Fruit fly (Drosophila melanogaster) whole organism, embryonic: ENCODE data around the gene CG33096.

Experiments
- Abd-B ChIP-seq: fragments of 200-800 bp; sonication (Bioruptor generic); optimal IDR thresholded peaks from 2 replicates; lab custom pipeline; 2018; ENCODE audit warnings: missing biosample characterization, mild to moderate bottlenecking, missing genetic modification characterization, moderate library complexity
- CG10321 ChIP-seq: fragments of 200-800 bp; sonication (Bioruptor generic); IDR thresholded peaks from 2 replicates; pipeline ENCODE4 v1.3.6; 2022; ENCODE audit warnings: missing biosample characterization, missing genetic modification characterization
- CG11247 ChIP-seq: fragments of 200-800 bp; sonication (Bioruptor generic); IDR thresholded peaks from 2 replicates; pipeline ENCODE4 v1.3.6; 2022; ENCODE audit warnings: missing biosample characterization, missing genetic modification characterization
- CG12155 ChIP-seq: fragments of 200-800 bp; sonication (Bioruptor generic); optimal IDR thresholded peaks from 3 replicates; lab custom pipeline; 2016; ENCODE audit warnings: missing biosample characterization, missing genetic modification characterization
- CG1603 ChIP-seq: fragments of 200-800 bp; sonication (Bioruptor generic); optimal IDR thresholded peaks from 2 replicates; lab custom pipeline; 2019; ENCODE audit warnings: missing biosample characterization, mild to moderate bottlenecking, missing genetic modification characterization, moderate library complexity
- CG1647 ChIP-seq: fragments of 200-800 bp; sonication (Bioruptor generic); optimal IDR thresholded peaks from 3 replicates; lab custom pipeline; 2016; ENCODE audit warnings: missing biosample characterization, missing genetic modification characterization
- CG17568 ChIP-seq: fragments of 200-800 bp; sonication (Bioruptor generic); optimal IDR thresholded peaks from 2 replicates; lab custom pipeline; 2018; ENCODE audit warnings: missing biosample characterization, mild to moderate bottlenecking, missing genetic modification characterization, moderate library complexity
- CG2120 ChIP-seq: fragments of 200-800 bp; sonication (Bioruptor generic); optimal IDR thresholded peaks from 3 replicates; lab custom pipeline; 2016; ENCODE audit warnings: missing biosample characterization, missing genetic modification characterization
- CG30431 ChIP-seq: fragments of 200-800 bp; sonication (Bioruptor generic); optimal IDR thresholded peaks from 2 replicates; lab custom pipeline; 2017; ENCODE audit warnings: missing biosample characterization, missing genetic modification characterization
- CG3065 ChIP-seq: fragments of 200-800 bp; sonication (Bioruptor generic); optimal IDR thresholded peaks from 2 replicates; lab custom pipeline; 2016; ENCODE audit warnings: missing biosample characterization, missing genetic modification characterization
- CG31388 ChIP-seq: fragments of 200-800 bp; sonication (Bioruptor generic); optimal IDR thresholded peaks from 2 replicates; lab custom pipeline; 2016; ENCODE audit warnings: missing biosample characterization, missing genetic modification characterization
- CG3281 ChIP-seq: fragments of 200-800 bp; sonication (Bioruptor generic); optimal IDR thresholded peaks from 3 replicates; lab custom pipeline; 2017; ENCODE audit warnings: missing biosample characterization, mild to moderate bottlenecking, missing genetic modification characterization
- CG34224 ChIP-seq: fragments of 200-800 bp; sonication (Bioruptor generic); IDR thresholded peaks from 3 replicates; pipeline ENCODE4 v1.3.6; 2022; ENCODE audit warnings: missing biosample characterization, missing genetic modification characterization; ENCODE audit not compliant: partially characterized antibody
- CG4282 ChIP-seq: fragments of 200-800 bp; sonication (Bioruptor generic); optimal IDR thresholded peaks from 2 replicates; lab custom pipeline; 2016; ENCODE audit warnings: missing biosample characterization, missing genetic modification characterization
- CG4360 ChIP-seq: fragments of 200-800 bp; sonication (Bioruptor generic); IDR thresholded peaks from 2 replicates; pipeline ENCODE4 v1.3.6; 2022; ENCODE audit warnings: missing biosample characterization, missing genetic modification characterization
- CG6654 ChIP-seq: fragments of 200-800 bp; sonication (Bioruptor generic); optimal IDR thresholded peaks from 2 replicates; lab custom pipeline; 2017; ENCODE audit warnings: missing biosample characterization, mild to moderate bottlenecking, missing genetic modification characterization
- CG8281 ChIP-seq: fragments of 200-800 bp; sonication (Bioruptor generic); optimal IDR thresholded peaks from 2 replicates; lab custom pipeline; 2018; ENCODE audit warnings: missing biosample characterization, mild to moderate bottlenecking, missing genetic modification characterization, moderate library complexity
- CG9437 ChIP-seq: fragments of 200-800 bp; sonication (Bioruptor generic); optimal IDR thresholded peaks from 2 replicates; lab custom pipeline; 2018; ENCODE audit warnings: missing biosample characterization, mild to moderate bottlenecking, missing genetic modification characterization
- CG9932 ChIP-seq: fragments of 200-800 bp; sonication (Bioruptor generic); IDR thresholded peaks from 2 replicates; pipeline ENCODE4 v1.3.6; 2022; ENCODE audit warnings: missing biosample characterization, missing genetic modification characterization
- CTCF ChIP-seq: fragments of 200-800 bp; sonication (Bioruptor generic); optimal IDR thresholded peaks from 2 replicates; lab custom pipeline; 2017; ENCODE audit warnings: missing biosample characterization, mild to moderate bottlenecking, missing genetic modification characterization, moderate library complexity
- Doc3 ChIP-seq: fragments of 200-800 bp; sonication (Bioruptor generic); IDR thresholded peaks from 3 replicates; pipeline ENCODE4 v1.3.6; 2022; ENCODE audit warnings: missing biosample characterization, missing genetic modification characterization; ENCODE audit not compliant: partially characterized antibody
- ERR ChIP-seq: fragments of 200-800 bp; sonication (Bioruptor generic); optimal IDR thresholded peaks from 2 replicates; lab custom pipeline; 2016; ENCODE audit warnings: missing biosample characterization, missing genetic modification characterization
- Ets65A ChIP-seq: fragments of 200-800 bp; sonication (Bioruptor generic); peaks from one replicate; lab custom pipeline; 2016; ENCODE audit warnings: missing biosample characterization, missing genetic modification characterization
- NK7.1 ChIP-seq: fragments of 200-800 bp; sonication (Bioruptor generic); optimal IDR thresholded peaks from 3 replicates; lab custom pipeline; 2016; ENCODE audit warnings: missing biosample characterization, missing genetic modification characterization
- Neu2 ChIP-seq: fragments of 200-800 bp; sonication (Bioruptor generic); optimal IDR thresholded peaks from 3 replicates; lab custom pipeline; 2016; ENCODE audit warnings: missing biosample characterization, missing genetic modification characterization, borderline replicate concordance
- Rfx ChIP-seq: fragments of 200-800 bp; sonication (Bioruptor generic); IDR thresholded peaks from 2 replicates; pipeline ENCODE4 v1.3.6; 2022; ENCODE audit warnings: missing biosample characterization, missing genetic modification characterization
- Scr ChIP-seq: fragments of 200-800 bp; sonication (Bioruptor generic); IDR thresholded peaks from 2 replicates; pipeline ENCODE4 v1.3.6; 2022; ENCODE audit warnings: missing biosample characterization, missing genetic modification characterization; ENCODE audit not compliant: partially characterized antibody
- Sry-δ ChIP-seq: fragments of 200-800 bp; sonication (Bioruptor generic); optimal IDR thresholded peaks from 2 replicates; lab custom pipeline; 2016; ENCODE audit warnings: missing biosample characterization, missing genetic modification characterization
- Trl ChIP-seq, 3 experiments: fragments of >200 bp in 2 of 3; fragments of 200-800 bp in 1 of 3; sonication (Bioruptor generic) in 1 of 3; optimal IDR thresholded peaks; 2 replicates in 1 of 3; 3 replicates in 2 of 3; lab custom pipeline; 2016 to 2017; ENCODE audit warnings: missing biosample characterization in 1 of 3, missing genetic modification characterization in 1 of 3
- YL-1 ChIP-seq: fragments of 200-800 bp; sonication (Bioruptor generic); optimal IDR thresholded peaks from 3 replicates; lab custom pipeline; 2017; ENCODE audit warnings: missing biosample characterization, mild to moderate bottlenecking, missing genetic modification characterization
- ato ChIP-seq: fragments of 200-800 bp; sonication (Bioruptor generic); IDR thresholded peaks from 2 replicates; pipeline ENCODE4 v1.3.6; 2022; ENCODE audit warnings: missing biosample characterization, missing genetic modification characterization; ENCODE audit not compliant: partially characterized antibody
- crp ChIP-seq, 2 experiments: fragments of 200-800 bp; sonication (Bioruptor generic); optimal IDR thresholded peaks; 2 replicates in 1 of 2; 3 replicates in 1 of 2; lab custom pipeline; 2017; ENCODE audit warnings: missing biosample characterization in 2 of 2, missing genetic modification characterization in 2 of 2, mild to moderate bottlenecking in 1 of 2, moderate library complexity in 1 of 2
- cwo ChIP-seq: fragments of 200-800 bp; sonication (Bioruptor generic); optimal IDR thresholded peaks from 3 replicates; lab custom pipeline; 2017; ENCODE audit warnings: missing biosample characterization, missing genetic modification characterization, mild to moderate bottlenecking, moderate library complexity, missing genetic modification reagents
- exex ChIP-seq: fragments of 200-800 bp; sonication (Bioruptor generic); optimal IDR thresholded peaks from 4 replicates; lab custom pipeline; 2018; ENCODE audit warnings: missing biosample characterization, mild to moderate bottlenecking, missing genetic modification characterization, moderate library complexity
- grn ChIP-seq: fragments of 200-800 bp; sonication (Bioruptor generic); optimal IDR thresholded peaks from 3 replicates; lab custom pipeline; 2017; ENCODE audit warnings: missing biosample characterization, missing genetic modification characterization
- hbn ChIP-seq: fragments of 200-800 bp; sonication (Bioruptor generic); IDR thresholded peaks from 2 replicates; pipeline ENCODE4 v1.3.6; 2022; ENCODE audit warnings: missing biosample characterization, missing genetic modification characterization; ENCODE audit not compliant: partially characterized antibody
- hth ChIP-seq: fragments of >200 bp; optimal IDR thresholded peaks from 2 replicates; lab custom pipeline; 2017; ENCODE audit warnings: inconsistent platforms
- kah ChIP-seq: fragments of 200-800 bp; sonication (Bioruptor generic); optimal IDR thresholded peaks from 2 replicates; lab custom pipeline; 2018; ENCODE audit warnings: missing biosample characterization, mild to moderate bottlenecking, missing genetic modification characterization
- klu ChIP-seq: fragments of 200-800 bp; sonication (Bioruptor generic); IDR thresholded peaks from 2 replicates; pipeline ENCODE4 v1.3.6; 2022; ENCODE audit warnings: missing biosample characterization, missing genetic modification characterization
- knrl ChIP-seq: fragments of 200-800 bp; sonication (Bioruptor generic); IDR thresholded peaks from 3 replicates; pipeline ENCODE4 v1.3.6; 2022; ENCODE audit warnings: missing biosample characterization, missing genetic modification characterization; ENCODE audit not compliant: partially characterized antibody
- lov ChIP-seq, 2 experiments: fragments of 200-800 bp in 1 of 2; fragments of >200 bp in 1 of 2; sonication (Bioruptor generic) in 1 of 2; IDR thresholded peaks in 1 of 2; optimal IDR thresholded peaks in 1 of 2; 2 replicates in 1 of 2; 3 replicates in 1 of 2; pipeline versions ENCODE4 v1.3.6 to Lab custom; 2017 to 2022; ENCODE audit warnings: missing biosample characterization in 1 of 2, missing genetic modification characterization in 1 of 2
- mirr ChIP-seq: fragments of 200-800 bp; sonication (Bioruptor generic); optimal IDR thresholded peaks from 3 replicates; lab custom pipeline; 2018; ENCODE audit warnings: missing biosample characterization, mild to moderate bottlenecking, missing genetic modification characterization
- phol ChIP-seq: fragments of 200-800 bp; sonication (Bioruptor generic); optimal IDR thresholded peaks from 3 replicates; lab custom pipeline; 2018; ENCODE audit warnings: missing biosample characterization, mild to moderate bottlenecking, missing genetic modification characterization, moderate library complexity
- scrt ChIP-seq: fragments of 200-800 bp; sonication (Bioruptor generic); optimal IDR thresholded peaks from 2 replicates; lab custom pipeline; 2018; ENCODE audit warnings: missing biosample characterization, mild to moderate bottlenecking, missing genetic modification characterization, moderate library complexity
- sna ChIP-seq: fragments of 200-800 bp; sonication (Bioruptor generic); IDR thresholded peaks from 2 replicates; pipeline ENCODE4 v1.3.6; 2022; ENCODE audit warnings: missing biosample characterization, missing genetic modification characterization; ENCODE audit not compliant: partially characterized antibody
- trem ChIP-seq: fragments of 200-800 bp; optimal IDR thresholded peaks from 3 replicates; lab custom pipeline; 2019; ENCODE audit warnings: missing biosample characterization, mild to moderate bottlenecking, missing genetic modification characterization, moderate library complexity
- unc-4 ChIP-seq: fragments of 200-800 bp; sonication (Bioruptor generic); IDR thresholded peaks from 2 replicates; pipeline ENCODE4 v1.3.6; 2022; ENCODE audit warnings: missing biosample characterization, missing genetic modification characterization; ENCODE audit not compliant: partially characterized antibody
- zen2 ChIP-seq: fragments of 200-800 bp; sonication (Bioruptor generic); IDR thresholded peaks from 3 replicates; pipeline ENCODE4 v1.3.6; 2022; ENCODE audit warnings: missing biosample characterization, missing genetic modification characterization; ENCODE audit not compliant: partially characterized antibody
- zf30C ChIP-seq: fragments of 200-800 bp; sonication (Bioruptor generic); optimal IDR thresholded peaks from 3 replicates; lab custom pipeline; 2018; ENCODE audit warnings: missing biosample characterization, mild to moderate bottlenecking, missing genetic modification characterization

CG33096 gene

dm6 chr3R:25126823-25127222, 29.4 kb downstream of the CG33096 start:
- TF ChIP-seq ato (no peak), ERR (GFP tag; lab: Kevin White, UChicago) (no peak), cwo (GFP tag; lab: Kevin White, UChicago) (peak; percentile 42), grn (peak; percentile 19), CG11247 (GFP tag; lab: Robert Waterston, UW) (0 out of 2 replicates have a peak, but pooled peaks have one; percentile 7), Ets65A (GFP tag; lab: Kevin White, UChicago) (peak; percentile 4), CTCF (no peak), Trl (optimal IDR thresholded peaks at IDR 0.05; lab: Kevin White, UChicago) (no peak), Trl (GFP tag; optimal IDR thresholded peaks at IDR 0.05; lab: Kevin White, UChicago) (no peak), mirr (GFP tag; lab: Kevin White, UChicago) (peak; percentile 6), CG8281 (peak; percentile 64), CG10321 (GFP tag; lab: Robert Waterston, UW) (no peak), exex (peak; percentile 23)

dm6 chr3R:25127231-25127689, 29.8 kb downstream of the CG33096 start, which contains the start of the genes Mocs2A, Mocs2B and Clbn:
Gene Mocs2A (minus strand): TSS chr3R:25127359.
Gene Mocs2B (minus strand): TSS chr3R:25127359.
Gene Clbn (plus strand): TSS chr3R:25127502.
- TF ChIP-seq zf30C (GFP tag; lab: Kevin White, UChicago) (no peak), CG1603 (tag; lab: Kevin White, UChicago) (peak; percentile 48), CG30431 (GFP tag; lab: Kevin White, UChicago) (no peak), klu (GFP tag; lab: Robert Waterston, UW) (no peak), Abd-B (GFP tag; lab: Kevin White, UChicago) (no peak), CG2120 (GFP tag; lab: Kevin White, UChicago) (peak; percentile 11), Sry-δ (GFP tag; lab: Kevin White, UChicago) (peak; percentile 84), Neu2 (GFP tag; lab: Kevin White, UChicago) (no peak), trem (tag; lab: Kevin White, UChicago) (peak; percentile 15), CG10321 (GFP tag; lab: Robert Waterston, UW) (no peak), CG31388 (no peak), scrt (GFP tag; lab: Kevin White, UChicago) (peak; percentile 81), Rfx (GFP tag; lab: Robert Waterston, UW) (no peak), Scr (GFP tag; lab: Robert Waterston, UW) (peak; percentile 89), kah (GFP tag; lab: Kevin White, UChicago) (peak; percentile 60), CG9437 (no peak), CG4282 (GFP tag; lab: Kevin White, UChicago) (no peak), hth (lab: Kevin White, UChicago) (no peak), CG1647 (no peak), CG17568 (no peak), Doc3 (GFP tag; lab: Robert Waterston, UW) (peak; percentile 81), CG3281 (GFP tag; lab: Kevin White, UChicago) (no peak), CG4360 (GFP tag; lab: Robert Waterston, UW) (no peak), NK7.1 (no peak), knrl (GFP tag; lab: Robert Waterston, UW) (peak; percentile 81), lov (optimal IDR thresholded peaks at IDR 0.05; lab: Kevin White, UChicago) (no peak), lov (GFP tag; IDR thresholded peaks at IDR 0.05; lab: Robert Waterston, UW) (no peak), CG12155 (GFP tag; lab: Kevin White, UChicago) (no peak), unc-4 (GFP tag; lab: Robert Waterston, UW) (peak; percentile 84), YL-1 (GFP tag; lab: Kevin White, UChicago) (peak; percentile 49), CG9932 (GFP tag; lab: Robert Waterston, UW) (no peak), CG6654 (GFP tag; lab: Kevin White, UChicago) (no peak), sna (GFP tag; lab: Robert Waterston, UW) (peak; percentile 81), crp (GFP tag; optimal IDR thresholded peaks at IDR 0.05; lab: Kevin White, UChicago) (peak in 1 of 2 experiments; percentile 77), phol (peak; percentile 9), CG34224 (GFP tag; lab: Robert Waterston, UW) (peak; percentile 77), hbn (GFP tag; lab: Robert Waterston, UW) (peak; percentile 81), zen2 (peak; percentile 44; the same call in 1 of the 3 replicates), CG3065 (GFP tag; lab: Kevin White, UChicago) (no peak)
